Worm (Caenorhabditis elegans) whole organism, L4 larva: ENCODE results near the gene Y32G9A.12.

ENCODE experiments used
- T20F7.1 ChIP-seq: fragments of 200-800 bp; sonication (Bioruptor generic); optimal IDR thresholded peaks from 2 replicates; lab custom pipeline; 2018; ENCODE audit warnings: mild to moderate bottlenecking, missing genetic modification characterization, missing compliant biosample characterization
- Y5F2A.4 ChIP-seq: fragments of 200-800 bp; sonication (Bioruptor generic); optimal IDR thresholded peaks from 2 replicates; lab custom pipeline; 2018; ENCODE audit warnings: mild to moderate bottlenecking, missing genetic modification characterization, missing compliant biosample characterization
- ces-1 ChIP-seq: fragments of 150-350 bp; sonication (generic microtip); optimal IDR thresholded peaks from 4 replicates; lab custom pipeline; 2014; ENCODE audit warnings: missing biosample characterization, missing genetic modification reagents, missing genetic modification characterization
- egl-27 ChIP-seq: sonication (generic microtip); optimal IDR thresholded peaks from 3 replicates; lab custom pipeline; 2017; ENCODE audit warnings: missing biosample characterization, missing genetic modification reagents, missing genetic modification characterization
- egl-43 ChIP-seq: fragments of 200-800 bp; sonication (Bioruptor generic); IDR thresholded peaks from 2 replicates; pipeline ENCODE4 v1.3.6; 2022; ENCODE audit warnings: missing genetic modification reagents, missing genetic modification characterization, missing compliant biosample characterization
- lin-39 ChIP-seq: fragments of 150-350 bp; optimal IDR thresholded peaks from 2 replicates; lab custom pipeline; 2014; ENCODE audit warnings: missing biosample characterization, missing genetic modification reagents, missing genetic modification characterization
- lsy-2 ChIP-seq, 2 experiments: fragments of 150-350 bp in 1 of 2; sonication (generic microtip) in 1 of 2; optimal IDR thresholded peaks; 2 replicates each; lab custom pipeline; 2014 to 2017; ENCODE audit warnings: missing biosample characterization in 2 of 2, missing genetic modification characterization in 2 of 2
- mep-1 ChIP-seq: fragments of 150-350 bp; sonication (generic microtip); optimal IDR thresholded peaks from 3 replicates; lab custom pipeline; 2014; ENCODE audit warnings: missing biosample characterization, missing genetic modification characterization
- nhr-10 ChIP-seq: fragments of 150-350 bp; optimal IDR thresholded peaks from 2 replicates; lab custom pipeline; 2014; ENCODE audit warnings: missing biosample characterization, missing genetic modification characterization
- nhr-237 ChIP-seq: sonication (generic microtip); optimal IDR thresholded peaks from 2 replicates; lab custom pipeline; 2017; ENCODE audit warnings: missing biosample characterization, missing genetic modification characterization
- nhr-25 ChIP-seq: sonication (generic microtip); optimal IDR thresholded peaks from 2 replicates; lab custom pipeline; 2017; ENCODE audit warnings: missing genetic modification characterization, mild to moderate bottlenecking, missing compliant biosample characterization, antibody characterized with exemption, moderate library complexity, borderline replicate concordance; ENCODE audit not compliant: insufficient read depth
- nhr-6 ChIP-seq: fragments of 150-350 bp; optimal IDR thresholded peaks from 2 replicates; lab custom pipeline; 2014; ENCODE audit warnings: missing biosample characterization, missing genetic modification characterization
- unc-130 ChIP-seq: sonication (generic microtip); optimal IDR thresholded peaks from 2 replicates; lab custom pipeline; 2016; ENCODE audit warnings: missing genetic modification reagents, missing genetic modification characterization, missing compliant biosample characterization
- unc-62 ChIP-seq, 3 experiments: fragments of 150-350 bp in 1 of 3; sonication (generic microtip); optimal IDR thresholded peaks in 2 of 3; peaks in 1 of 3; 1 replicate in 1 of 3; 2 replicates in 2 of 3; lab custom pipeline; 2014 to 2017; ENCODE audit warnings: missing biosample characterization in 3 of 3, missing genetic modification characterization in 3 of 3, missing genetic modification reagents in 3 of 3, missing genotype in 1 of 3

- TF ChIP-seq nhr-25, result no peak
- no peak for TF ChIP-seq unc-130 (GFP tag; lab: Kevin White, UChicago)
- no peak for TF ChIP-seq unc-62 (GFP tag; optimal IDR thresholded peaks at IDR 0.05 in 1 of 2; lab: Kevin White, UChicago)
- TF ChIP-seq unc-62 (tag; optimal IDR thresholded peaks at IDR 0.05; lab: Kevin White, UChicago), result no peak
- no peak for TF ChIP-seq Y5F2A.4
- TF ChIP-seq nhr-10 (tag; lab: Kevin White, UChicago), result no peak
- no peak for TF ChIP-seq nhr-237 (tag; lab: Kevin White, UChicago)
- no peak for TF ChIP-seq nhr-6 (tag; lab: Kevin White, UChicago)
- no peak for TF ChIP-seq egl-27 (tag; lab: Kevin White, UChicago)
- no peak for TF ChIP-seq ces-1 (GFP tag; lab: Kevin White, UChicago)
- TF ChIP-seq lsy-2 (tag; optimal IDR thresholded peaks at IDR 0.05; lab: Kevin White, UChicago), result no peak
- no peak for TF ChIP-seq lin-39 (tag; lab: Kevin White, UChicago)
- no peak for TF ChIP-seq egl-43 (GFP tag; lab: Robert Waterston, UW)
- TF ChIP-seq mep-1 (tag; lab: Kevin White, UChicago), result no peak
- no peak for TF ChIP-seq T20F7.1 (GFP tag; lab: Kevin White, UChicago)
These were observed 12.7 kb downstream of the Y32G9A.12 start, which contains the start of gene Y32G9A.5 for ce11 chrV:1907350-1907749.
